Worm (Caenorhabditis elegans): ENCODE data around the gene Y105C5B.1418.
"Not testable (repeated sequence)": the region's sequence is repeated elsewhere in the genome, so short reads cannot be mapped to it uniquely, and the experiment has no call there.

- TF ChIP-seq nfyb-1 (GFP tag; IDR thresholded peaks at IDR 0.05); ets-4 (GFP tag; optimal IDR thresholded peaks at IDR 0.05); pha-4 (tag; optimal IDR thresholded peaks at IDR 0.05); Y53F4B.3 (GFP tag; IDR thresholded peaks at IDR 0.05); cebp-2 (GFP tag; IDR thresholded peaks at IDR 0.05); T07F8.4 (tag; optimal IDR thresholded peaks at IDR 0.05): not testable (repeated sequence)
Measured at ce11 chrIV:16030854-16031373, 36.3 kb downstream of the Y105C5B.1418 start.
